Worm (Caenorhabditis elegans) whole organism, midembryonic: ENCODE data around the gene R07E3.6.

Experiments
- flt-1 ChIP-seq: fragments of 200-800 bp; sonication (Bioruptor generic); IDR thresholded peaks from 2 replicates; pipeline ENCODE4 v1.3.6; 2022; ENCODE audit warnings: missing genetic modification characterization, missing compliant biosample characterization
- med-1 ChIP-seq: sonication (generic microtip); optimal IDR thresholded peaks from 2 replicates; lab custom pipeline; 2017; ENCODE audit warnings: missing genetic modification characterization, mild to moderate bottlenecking, missing compliant biosample characterization, antibody characterized with exemption, missing genetic modification reagents; ENCODE audit not compliant: insufficient read depth

ce11 chrX:10353857-10354256 is 36.3 kb downstream of the R07E3.6 start:
- TF ChIP-seq flt-1 = no peak
- TF ChIP-seq med-1 = no peak
